Fruit fly (Drosophila melanogaster): Measurements from ENCODE around the gene CG10053.

CG10053 gene

dm6 chr3R:7246889-7247288 is at the start of gene CG10053, which contains the start of gene Noc3:
Gene CG10053, plus strand, starts transcription at chr3R:7247090.
Gene Noc3, minus strand, starts transcription at chr3R:7246969.
- TF ChIP-seq pan (optimal IDR thresholded peaks at IDR 0.05) (no peak), CG8478 (optimal IDR thresholded peaks at IDR 0.05) (no peak), psq (optimal IDR thresholded peaks at IDR 0.05) (no peak)

- TF ChIP-seq Dll (optimal IDR thresholded peaks at IDR 0.05) = no peak
- TF ChIP-seq EcR (GFP tag; optimal IDR thresholded peaks at IDR 0.05) = no peak
- no peak for TF ChIP-seq usp (GFP tag; optimal IDR thresholded peaks at IDR 0.05)
- no peak for TF ChIP-seq psq (optimal IDR thresholded peaks at IDR 0.05)
- no peak for TF ChIP-seq pan (optimal IDR thresholded peaks at IDR 0.05)
- no peak for TF ChIP-seq CG8478 (optimal IDR thresholded peaks at IDR 0.05)
Measured at dm6 chr3R:7199849-7200248, 47.0 kb upstream of the CG10053 start.

- no peak for TF ChIP-seq pan (optimal IDR thresholded peaks at IDR 0.05)
- no peak for TF ChIP-seq usp (GFP tag; optimal IDR thresholded peaks at IDR 0.05)
- TF ChIP-seq psq (optimal IDR thresholded peaks at IDR 0.05) = no peak
- TF ChIP-seq CG8478 (optimal IDR thresholded peaks at IDR 0.05) = no peak
- no peak for TF ChIP-seq EcR (GFP tag; optimal IDR thresholded peaks at IDR 0.05)
- TF ChIP-seq Dll (optimal IDR thresholded peaks at IDR 0.05) = no peak
Measured at dm6 chr3R:7200670-7201069, 46.2 kb upstream of the CG10053 start, which contains the start of gene CG14609. Gene CG14609, plus strand, starts transcription at chr3R:7200970.

DNA sequence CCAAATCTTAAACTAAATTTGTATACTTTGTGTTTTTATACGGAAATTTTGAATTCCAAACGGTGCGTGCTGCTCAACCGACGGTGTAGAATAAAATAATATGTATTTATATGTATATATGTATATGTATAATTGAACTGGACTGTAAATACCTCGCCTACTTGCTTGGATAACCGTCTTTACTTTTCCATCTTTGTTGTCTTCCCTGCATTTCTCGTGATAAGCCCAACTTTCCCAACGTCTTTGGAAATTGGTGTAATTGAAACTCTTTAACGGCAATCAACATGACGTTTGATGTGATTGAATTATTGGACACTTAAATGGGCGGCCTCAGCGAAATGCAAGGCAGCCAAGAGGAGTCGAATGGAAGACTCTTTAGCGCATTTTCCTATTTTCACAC is 38.6 kb upstream of the CG10053 start, which contains the start of gene CG1288:
TSS of gene CG1288 (minus strand) at position 101 of the 400 bp plus-strand sequence.
- TF ChIP-seq psq (optimal IDR thresholded peaks at IDR 0.05) = no peak
- no peak for TF ChIP-seq Dll (optimal IDR thresholded peaks at IDR 0.05)
- TF ChIP-seq EcR (GFP tag; optimal IDR thresholded peaks at IDR 0.05) = no peak

DNA sequence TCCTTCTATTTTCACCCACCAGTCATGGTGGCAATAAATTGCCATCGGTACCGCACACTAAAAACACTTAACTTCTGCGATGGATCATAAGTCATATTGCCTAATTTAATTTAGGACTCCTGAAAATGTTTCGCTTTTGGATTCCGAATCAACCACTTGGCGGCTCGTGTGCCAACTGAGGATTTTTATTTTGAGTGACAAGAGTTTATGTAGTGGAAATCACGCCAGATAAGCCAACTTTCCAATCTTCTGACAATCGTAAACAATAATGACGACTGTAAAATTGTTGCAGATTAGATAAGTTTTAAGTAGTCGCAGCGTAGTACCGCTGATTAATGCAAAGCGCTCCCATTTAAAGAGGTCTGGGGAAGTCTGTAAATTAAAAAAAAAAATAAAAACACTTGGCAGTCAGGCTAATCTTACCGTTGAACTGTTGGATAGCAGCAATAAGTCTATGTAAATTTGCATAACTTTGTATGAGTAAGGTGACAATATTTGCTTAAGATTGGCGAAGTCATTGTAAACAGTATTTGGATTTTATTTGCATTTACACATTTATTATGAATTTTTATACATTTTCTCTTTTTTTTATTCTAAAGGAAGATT is 29.9 kb upstream of the CG10053 start, which contains the start of gene CG14606:
TSS of gene CG14606 (minus strand) at position 160 of the 606 bp plus-strand sequence.
- TF ChIP-seq usp (GFP tag; optimal IDR thresholded peaks at IDR 0.05) (no peak), CG8478 (optimal IDR thresholded peaks at IDR 0.05) (no peak), Dll (optimal IDR thresholded peaks at IDR 0.05) (no peak), EcR (GFP tag; optimal IDR thresholded peaks at IDR 0.05) (no peak), psq (optimal IDR thresholded peaks at IDR 0.05) (no peak), pan (optimal IDR thresholded peaks at IDR 0.05) (no peak)

DNA sequence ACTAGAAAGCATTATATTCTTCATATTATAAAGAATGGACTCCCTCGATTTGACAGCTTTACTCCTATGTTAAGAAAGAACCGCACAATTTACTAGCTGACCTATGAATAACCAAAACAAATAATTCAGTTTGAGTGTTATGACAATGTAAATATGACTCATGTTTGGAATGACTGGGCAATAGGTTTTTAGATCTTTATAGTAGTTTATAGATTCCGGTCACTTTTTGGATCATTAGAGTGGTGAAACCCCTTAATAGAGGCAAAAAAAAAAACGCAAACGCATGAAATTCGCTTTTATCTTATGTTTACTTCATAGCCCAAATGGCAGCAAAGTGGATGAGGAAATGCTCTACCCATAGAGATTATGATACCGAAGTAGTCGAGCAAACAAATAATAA is 27.3 kb upstream of the CG10053 start, which contains the start of gene CG14605:
TSS of gene CG14605 (minus strand) at position 101 of the 400 bp plus-strand sequence.
- no peak for TF ChIP-seq usp (GFP tag; optimal IDR thresholded peaks at IDR 0.05)
- TF ChIP-seq psq (optimal IDR thresholded peaks at IDR 0.05) = no peak
- TF ChIP-seq pan (optimal IDR thresholded peaks at IDR 0.05) = no peak
- TF ChIP-seq EcR (GFP tag; optimal IDR thresholded peaks at IDR 0.05) = no peak
- no peak for TF ChIP-seq Dll (optimal IDR thresholded peaks at IDR 0.05)
- TF ChIP-seq CG8478 (optimal IDR thresholded peaks at IDR 0.05) = no peak

DNA sequence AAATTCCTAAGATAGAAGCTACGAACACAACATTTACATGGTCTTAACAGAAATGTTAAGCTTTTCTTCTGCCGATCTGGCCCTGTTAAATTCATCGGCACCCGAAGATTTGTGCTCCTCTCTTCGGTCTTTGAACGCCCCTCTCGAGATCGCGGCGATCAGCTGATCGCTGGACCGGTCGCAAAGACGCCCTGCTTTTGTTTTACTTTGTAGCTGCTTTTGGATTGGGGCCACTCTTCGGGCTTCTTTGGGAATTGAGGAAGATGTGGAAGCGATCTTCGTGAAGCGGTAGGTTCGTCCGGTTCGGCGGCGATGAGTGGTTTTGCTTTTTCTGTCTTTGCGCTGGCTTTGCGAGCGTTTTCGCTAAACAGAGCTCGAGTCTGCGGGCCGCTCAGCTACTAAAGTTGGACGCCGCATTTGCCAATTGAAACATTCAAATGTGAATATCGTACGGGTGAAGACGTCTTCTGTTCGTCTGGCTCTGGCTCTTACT is 22.9 kb upstream of the CG10053 start, which contains the start of gene thw:
TSS of gene thw (plus strand) at position 443 of the 493 bp plus-strand sequence.
- TF ChIP-seq EcR (GFP tag; optimal IDR thresholded peaks at IDR 0.05) (no peak), pan (optimal IDR thresholded peaks at IDR 0.05) (no peak), Dll (optimal IDR thresholded peaks at IDR 0.05) (no peak), psq (optimal IDR thresholded peaks at IDR 0.05) (no peak), usp (GFP tag; optimal IDR thresholded peaks at IDR 0.05) (no peak), CG8478 (optimal IDR thresholded peaks at IDR 0.05) (no peak)

dm6 chr3R:7241460-7241859 is 5.4 kb upstream of the CG10053 start, which contains the start of gene CG14607:
Gene CG14607, plus strand, starts transcription at chr3R:7241760.
- TF ChIP-seq Dll (optimal IDR thresholded peaks at IDR 0.05) (no peak), EcR (GFP tag; optimal IDR thresholded peaks at IDR 0.05) (no peak), CG8478 (optimal IDR thresholded peaks at IDR 0.05) (no peak), usp (GFP tag; optimal IDR thresholded peaks at IDR 0.05) (no peak), pan (optimal IDR thresholded peaks at IDR 0.05) (no peak), psq (optimal IDR thresholded peaks at IDR 0.05) (no peak)

DNA sequence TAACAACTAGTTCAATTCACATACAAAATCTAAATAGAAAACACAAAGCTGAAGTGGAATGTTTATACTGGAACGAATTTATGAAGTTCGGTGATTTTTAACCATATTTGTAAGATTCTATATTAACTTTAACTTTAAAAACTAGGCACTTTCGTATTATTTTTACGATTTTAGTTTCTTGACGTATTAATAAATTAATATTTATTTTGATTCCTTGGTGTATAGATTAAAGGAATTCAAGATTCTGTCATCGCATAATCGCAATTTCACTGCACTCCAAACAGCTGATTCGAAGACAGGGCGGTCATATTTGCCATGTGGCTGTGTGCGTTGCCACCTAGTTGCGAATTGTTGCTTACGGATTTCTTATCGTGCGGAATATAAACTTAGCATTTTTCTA is 2.6 kb downstream of the CG10053 start, which contains the start of the genes CG1227 and Dtwd2:
TSS of gene CG1227 (minus strand) at position 279 of the 400 bp plus-strand sequence.
TSS of gene Dtwd2 (plus strand) at position 336 of the 400 bp plus-strand sequence.
- TF ChIP-seq EcR (GFP tag; optimal IDR thresholded peaks at IDR 0.05) (no peak), Dll (optimal IDR thresholded peaks at IDR 0.05) (no peak), usp (GFP tag; optimal IDR thresholded peaks at IDR 0.05) (no peak), CG8478 (optimal IDR thresholded peaks at IDR 0.05) (no peak), psq (optimal IDR thresholded peaks at IDR 0.05) (no peak), pan (optimal IDR thresholded peaks at IDR 0.05) (no peak)

- no peak for TF ChIP-seq psq (optimal IDR thresholded peaks at IDR 0.05)
- no peak for TF ChIP-seq EcR (GFP tag; optimal IDR thresholded peaks at IDR 0.05)
- no peak for TF ChIP-seq Dll (optimal IDR thresholded peaks at IDR 0.05)
- TF ChIP-seq pan (optimal IDR thresholded peaks at IDR 0.05) = no peak
- no peak for TF ChIP-seq usp (GFP tag; optimal IDR thresholded peaks at IDR 0.05)
- no peak for TF ChIP-seq CG8478 (optimal IDR thresholded peaks at IDR 0.05)
Measured at dm6 chr3R:7251857-7252256, 5.0 kb downstream of the CG10053 start, which contains the start of gene Obp84a. Gene Obp84a, minus strand, starts transcription at chr3R:7251957.

- TF ChIP-seq EcR (GFP tag; optimal IDR thresholded peaks at IDR 0.05) (no peak), Dll (optimal IDR thresholded peaks at IDR 0.05) (no peak), psq (optimal IDR thresholded peaks at IDR 0.05) (no peak), CG8478 (optimal IDR thresholded peaks at IDR 0.05) (no peak), usp (GFP tag; optimal IDR thresholded peaks at IDR 0.05) (no peak), pan (optimal IDR thresholded peaks at IDR 0.05) (no peak)
Measured at dm6 chr3R:7259554-7259953, 12.7 kb downstream of the CG10053 start.

- TF ChIP-seq psq (optimal IDR thresholded peaks at IDR 0.05) = no peak
- TF ChIP-seq pan (optimal IDR thresholded peaks at IDR 0.05) = no peak
- no peak for TF ChIP-seq Dll (optimal IDR thresholded peaks at IDR 0.05)
- no peak for TF ChIP-seq EcR (GFP tag; optimal IDR thresholded peaks at IDR 0.05)
- no peak for TF ChIP-seq CG8478 (optimal IDR thresholded peaks at IDR 0.05)
- TF ChIP-seq usp (GFP tag; optimal IDR thresholded peaks at IDR 0.05) = no peak
Measured at dm6 chr3R:7265567-7266208, 18.8 kb downstream of the CG10053 start, which contains the start of the genes Gld and Syt4. Gene Gld, minus strand, starts transcription at chr3R:7265703. Gene Syt4, plus strand, starts transcription at chr3R:7266065.
